Fruit fly (Drosophila melanogaster): ENCODE results near the gene CG5555.

CG5555 gene

dm6 chr3R:19223369-19223768, 43.0 kb upstream of the CG5555 start (continued):
- TF ChIP-seq p53 (GFP tag; optimal IDR thresholded peaks at IDR 0.05) (no peak), CG10543 (GFP tag; optimal IDR thresholded peaks at IDR 0.05) (peak; percentile 74), CG31365 (tag; optimal IDR thresholded peaks at IDR 0.05) (peak; percentile 30), Ravus (GFP tag; IDR thresholded peaks at IDR 0.05) (no peak), Bdp1 (GFP tag; optimal IDR thresholded peaks at IDR 0.05) (no peak), dysf (GFP tag; IDR thresholded peaks at IDR 0.05) (no peak; the same call in 2 of the 3 replicates), seq (GFP tag; IDR thresholded peaks at IDR 0.05) (peak; percentile 6; the same call in 1 of the 2 replicates), wdn (GFP tag; IDR thresholded peaks at IDR 0.05) (peak; percentile 36; the same call in 1 of the 2 replicates), Dp (GFP tag; optimal IDR thresholded peaks at IDR 0.05) (no peak), Atf-2 (GFP tag; optimal IDR thresholded peaks at IDR 0.05) (no peak), E2f1 (GFP tag; IDR thresholded peaks at IDR 0.05) (no peak), gsb-n (tag; optimal IDR thresholded peaks at IDR 0.05) (no peak), CG14710 (tag; optimal IDR thresholded peaks at IDR 0.05) (no peak), CG12659 (GFP tag; optimal IDR thresholded peaks at IDR 0.05) (no peak), slp2 (GFP tag; optimal IDR thresholded peaks at IDR 0.05) (no peak), exex (tag; optimal IDR thresholded peaks at IDR 0.05) (peak; percentile 93), CG6813 (GFP tag; optimal IDR thresholded peaks at IDR 0.05) (peak; percentile 16), CG10565 (GFP tag; optimal IDR thresholded peaks at IDR 0.05) (no peak), az2 (GFP tag; optimal IDR thresholded peaks at IDR 0.05) (no peak), sr (GFP tag; IDR thresholded peaks at IDR 0.05) (no peak), CG17359 (tag; optimal IDR thresholded peaks at IDR 0.05) (no peak), CG7556 (GFP tag; optimal IDR thresholded peaks at IDR 0.05) (no peak), ftz-f1 (GFP tag; optimal IDR thresholded peaks at IDR 0.05) (peak; percentile 20), Rx (GFP tag; IDR thresholded peaks at IDR 0.05) (no peak), Stat92E (GFP tag; optimal IDR thresholded peaks at IDR 0.05) (no peak), CG42726 (GFP tag; IDR thresholded peaks at IDR 0.05; ENCODE audit: partially characterized antibody) (no peak), CG15514 (GFP tag; optimal IDR thresholded peaks at IDR 0.05) (no peak), zfh1 (GFP tag; IDR thresholded peaks at IDR 0.05) (no peak), Nf-YC (tag; optimal IDR thresholded peaks at IDR 0.05) (peak; percentile 73), CG17186 (GFP tag; optimal IDR thresholded peaks at IDR 0.05) (no peak), BEAF-32 (GFP tag; optimal IDR thresholded peaks at IDR 0.05) (no peak), sisA (GFP tag; IDR thresholded peaks at IDR 0.05) (no peak), CG4282 (GFP tag; optimal IDR thresholded peaks at IDR 0.05) (no peak), CG2202 (tag; optimal IDR thresholded peaks at IDR 0.05) (no peak), fu2 (GFP tag; optimal IDR thresholded peaks at IDR 0.05) (no peak), Sin3A (optimal IDR thresholded peaks at IDR 0.05) (no peak), sqz (GFP tag; optimal IDR thresholded peaks at IDR 0.05) (peak; percentile 42), CG4404 (GFP tag; IDR thresholded peaks at IDR 0.05) (no peak), HHEX (GFP tag; optimal IDR thresholded peaks at IDR 0.05) (peak; percentile 36), shn (GFP tag; optimal IDR thresholded peaks at IDR 0.05) (no peak), C15 (GFP tag; IDR thresholded peaks at IDR 0.05) (no peak), lbe (GFP tag; optimal IDR thresholded peaks at IDR 0.05) (no peak), chinmo (GFP tag; IDR thresholded peaks at IDR 0.05; ENCODE audit: partially characterized antibody) (peak; percentile 91; the same call in 3 of the 4 replicates), aop (GFP tag; IDR thresholded peaks at IDR 0.05) (no peak), Vsx1 (GFP tag; optimal IDR thresholded peaks at IDR 0.05) (peak; percentile 38), CTCF (GFP tag; optimal IDR thresholded peaks at IDR 0.05) (no peak), Xbp1 (GFP tag; optimal IDR thresholded peaks at IDR 0.05) (no peak), CG33213 (GFP tag; optimal IDR thresholded peaks at IDR 0.05) (no peak), emc (GFP tag; optimal IDR thresholded peaks at IDR 0.05) (no peak), Deaf1 (tag; optimal IDR thresholded peaks at IDR 0.05) (peak; percentile 75), Spps (tag; optimal IDR thresholded peaks at IDR 0.05) (no peak), sug (tag; optimal IDR thresholded peaks at IDR 0.05) (peak; percentile 92)
